Fruit fly (Drosophila melanogaster): ENCODE measurements around the gene CG16952.

CG16952 gene

DNA sequence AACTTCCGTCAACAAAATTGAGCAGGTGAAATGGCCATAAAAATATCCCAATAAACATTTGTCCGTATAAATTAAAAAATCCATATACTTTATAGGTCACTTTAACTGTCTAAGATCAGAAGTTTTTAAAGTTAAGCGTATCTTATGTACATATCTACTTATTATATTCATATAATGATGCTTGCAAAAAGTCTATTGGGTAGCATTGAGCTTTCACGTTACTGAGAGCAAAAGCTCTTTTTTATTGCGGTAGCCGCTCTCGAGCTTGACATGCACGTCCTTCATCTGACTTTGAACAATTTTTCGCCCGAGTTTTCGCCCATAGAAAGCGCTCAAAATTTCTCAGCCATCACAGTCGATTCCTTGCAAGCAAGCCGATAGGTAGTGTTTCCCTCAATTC is 2.1 kb upstream of the CG16952 start, which contains the start of gene Gapdh2 (continued):
- TF ChIP-seq H15 (GFP tag; IDR thresholded peaks at IDR 0.05), result peak; percentile 97
- peak; percentile 98 for TF ChIP-seq fd64A (GFP tag; optimal IDR thresholded peaks at IDR 0.05)
- TF ChIP-seq CG12071 (GFP tag; optimal IDR thresholded peaks at IDR 0.05), result peak; percentile 100
- TF ChIP-seq Eip74EF (GFP tag; optimal IDR thresholded peaks at IDR 0.05), result peak in 1 of 2 experiments; percentile 100
- TF ChIP-seq CG4854 (GFP tag; optimal IDR thresholded peaks at IDR 0.05), result peak; percentile 98
- TF ChIP-seq crol (GFP tag; IDR thresholded peaks at IDR 0.05), result no peak; the same call in 1 of the 2 replicates
- TF ChIP-seq GATAe (GFP tag; conservative IDR thresholded peaks at IDR 0.05), result peak; percentile 95
- TF ChIP-seq Sin3A (optimal IDR thresholded peaks at IDR 0.05), result no peak
- peak; percentile 100 for TF ChIP-seq sens (GFP tag)
- peak; percentile 97 for TF ChIP-seq tio (GFP tag; optimal IDR thresholded peaks at IDR 0.05)
- peak; percentile 100 for TF ChIP-seq Sox102F (GFP tag; optimal IDR thresholded peaks at IDR 0.05)
- TF ChIP-seq CG9797 (GFP tag; optimal IDR thresholded peaks at IDR 0.05), result peak; percentile 64
- TF ChIP-seq CG6765 (GFP tag; optimal IDR thresholded peaks at IDR 0.05), result peak; percentile 100
- TF ChIP-seq CG16863 (GFP tag; optimal IDR thresholded peaks at IDR 0.05), result peak; percentile 95
- TF ChIP-seq fru (optimal IDR thresholded peaks at IDR 0.05), result no peak
- TF ChIP-seq Elba2 (GFP tag; optimal IDR thresholded peaks at IDR 0.05), result peak; percentile 63
- TF ChIP-seq usp (GFP tag; optimal IDR thresholded peaks at IDR 0.05), result no peak
- TF ChIP-seq CG15514 (GFP tag; optimal IDR thresholded peaks at IDR 0.05), result peak; percentile 96
- peak; percentile 94 for TF ChIP-seq CG1792 (GFP tag; optimal IDR thresholded peaks at IDR 0.05)
- TF ChIP-seq crc (GFP tag; optimal IDR thresholded peaks at IDR 0.05), result peak; percentile 98
- TF ChIP-seq Hmr (GFP tag; optimal IDR thresholded peaks at IDR 0.05), result peak; percentile 100
- peak; percentile 99 for TF ChIP-seq ara (GFP tag; IDR thresholded peaks at IDR 0.05)
- TF ChIP-seq CG11696 (GFP tag; IDR thresholded peaks at IDR 0.05), result peak; percentile 97
- TF ChIP-seq Oaz (GFP tag; IDR thresholded peaks at IDR 0.05), result peak; percentile 99
- peak; percentile 85 for TF ChIP-seq shn (GFP tag; optimal IDR thresholded peaks at IDR 0.05)
- TF ChIP-seq CG33213 (GFP tag; optimal IDR thresholded peaks at IDR 0.05), result peak; percentile 96
- peak; percentile 98 for TF ChIP-seq CG2875 (GFP tag; optimal IDR thresholded peaks at IDR 0.05)
- TF ChIP-seq az2 (GFP tag; optimal IDR thresholded peaks at IDR 0.05), result peak; percentile 99
- TF ChIP-seq Optix (GFP tag; IDR thresholded peaks at IDR 0.05), result no peak; the same call in 2 of the 3 replicates
- peak; percentile 99 for TF ChIP-seq toy (GFP tag; IDR thresholded peaks at IDR 0.05)
- TF ChIP-seq al (GFP tag; IDR thresholded peaks at IDR 0.05), result peak; percentile 98
- TF ChIP-seq repo (GFP tag; optimal IDR thresholded peaks at IDR 0.05), result peak; percentile 94
- peak; percentile 98; the same call in 2 of the 3 replicates for TF ChIP-seq CG11456 (GFP tag; IDR thresholded peaks at IDR 0.05)
- TF ChIP-seq hbn (GFP tag; IDR thresholded peaks at IDR 0.05; ENCODE audit: partially characterized antibody), result no peak
- peak; percentile 93 for TF ChIP-seq CG18011 (GFP tag; optimal IDR thresholded peaks at IDR 0.05)
- peak; percentile 91 for TF ChIP-seq grn (GFP tag; optimal IDR thresholded peaks at IDR 0.05)
- TF ChIP-seq ssp (GFP tag; IDR thresholded peaks at IDR 0.05), result peak; percentile 91
- no peak; the same call in 1 of the 2 replicates for TF ChIP-seq Doc2 (GFP tag; IDR thresholded peaks at IDR 0.05)
- TF ChIP-seq Dll (GFP tag; IDR thresholded peaks at IDR 0.05; ENCODE audit: partially characterized antibody), result no peak
- peak; percentile 76 for TF ChIP-seq CG14965 (GFP tag; optimal IDR thresholded peaks at IDR 0.05; ENCODE audit: borderline replicate concordance)
- TF ChIP-seq E2f2 (GFP tag; IDR thresholded peaks at IDR 0.05), result peak; percentile 92
- peak; percentile 100 for TF ChIP-seq ci (GFP tag; IDR thresholded peaks at IDR 0.05)
- peak; percentile 89 for TF ChIP-seq TFAM (GFP tag; optimal IDR thresholded peaks at IDR 0.05)
- TF ChIP-seq Fer1 (GFP tag; optimal IDR thresholded peaks at IDR 0.05), result peak; percentile 100
- peak; percentile 100 for TF ChIP-seq Drgx (GFP tag; IDR thresholded peaks at IDR 0.05)
- peak; percentile 10 for TF ChIP-seq CG15479 (GFP tag; optimal IDR thresholded peaks at IDR 0.05)
- peak; percentile 90 for TF ChIP-seq CG33557 (GFP tag; optimal IDR thresholded peaks at IDR 0.05)
- TF ChIP-seq lmd (GFP tag; IDR thresholded peaks at IDR 0.05), result peak; percentile 98; the same call in 1 of the 2 replicates
- peak; percentile 94 for TF ChIP-seq luna (GFP tag; optimal IDR thresholded peaks at IDR 0.05)
- peak; percentile 96 for TF ChIP-seq CG6254 (GFP tag; optimal IDR thresholded peaks at IDR 0.05)
- TF ChIP-seq Hand (GFP tag; optimal IDR thresholded peaks at IDR 0.05), result peak; percentile 100
- peak; percentile 99 for TF ChIP-seq sqz (GFP tag; optimal IDR thresholded peaks at IDR 0.05)

Measured in whole organism, embryonic.